Worm (Caenorhabditis elegans): Measurements from ENCODE around the gene nspd-5.

ce11 chrII:4855489-4855888 is 4.7 kb downstream of the nspd-5 start:
- no peak for TF ChIP-seq hnd-1 (tag; optimal IDR thresholded peaks at IDR 0.05)
- no peak for TF ChIP-seq F13C5.2 (tag; optimal IDR thresholded peaks at IDR 0.05)
- no peak for TF ChIP-seq ceh-36 (tag; optimal IDR thresholded peaks at IDR 0.05)
- no peak for TF ChIP-seq aly-1 (tag; optimal IDR thresholded peaks at IDR 0.05)
- no peak for TF ChIP-seq ama-1 (optimal IDR thresholded peaks at IDR 0.05)

All from whole organism, early embryonic.